Fruit fly (Drosophila melanogaster) Kc167 (cell line): ENCODE results near the gene CG42588.

Source experiments
- Myc ChIP-seq: fragments of >200 bp; optimal IDR thresholded peaks from 2 replicates; lab custom pipeline; 2017; ENCODE audit warnings: missing external identifiers
- psq ChIP-seq: fragments of >200 bp; optimal IDR thresholded peaks from 2 replicates; lab custom pipeline; 2017; ENCODE audit warnings: missing external identifiers

- no peak for TF ChIP-seq psq
- no peak for TF ChIP-seq Myc (lab: Kevin White, UChicago)
Observed at dm6 chr3L:12813907-12814306, at the start of gene CG42588, which contains the start of gene Sf3a2.
